Fruit fly (Drosophila melanogaster): ENCODE results near the gene CG11563.

Gene CG11563

dm6 chr3R:31744044-31744652 lies 7.3 kb downstream of the CG11563 start, which contains the start of gene CG1896 (continued):
- TF ChIP-seq gce (GFP tag; IDR thresholded peaks at IDR 0.05): 0 out of 3 replicates have a peak, but pooled peaks have one; percentile 21
- TF ChIP-seq CG4820 (GFP tag; optimal IDR thresholded peaks at IDR 0.05): peak; percentile 5
- TF ChIP-seq C15 (GFP tag; IDR thresholded peaks at IDR 0.05): no peak
- peak; percentile 50 for TF ChIP-seq CG2120 (GFP tag; optimal IDR thresholded peaks at IDR 0.05)
- 0 out of 2 replicates have a peak, but pooled peaks have one; percentile 14 for TF ChIP-seq bbx (GFP tag; IDR thresholded peaks at IDR 0.05; ENCODE audit: partially characterized antibody)
- no peak for TF ChIP-seq sna (GFP tag; IDR thresholded peaks at IDR 0.05; ENCODE audit: partially characterized antibody)
- TF ChIP-seq ttk (GFP tag; IDR thresholded peaks at IDR 0.05): peak; percentile 78; the same call in 1 of the 2 replicates
- TF ChIP-seq bcd (GFP tag; optimal IDR thresholded peaks at IDR 0.05): peak; percentile 7
- TF ChIP-seq CG12104 (GFP tag; optimal IDR thresholded peaks at IDR 0.05): peak; percentile 25
- TF ChIP-seq CG14050 (GFP tag; IDR thresholded peaks at IDR 0.05): 0 out of 3 replicates have a peak, but pooled peaks have one; percentile 24
- peak; percentile 47; the same call in 1 of the 2 replicates for TF ChIP-seq ap (GFP tag; IDR thresholded peaks at IDR 0.05)
- TF ChIP-seq mam (GFP tag; optimal IDR thresholded peaks at IDR 0.05): peak; percentile 8
- TF ChIP-seq Xbp1 (GFP tag; optimal IDR thresholded peaks at IDR 0.05): peak; percentile 43
- TF ChIP-seq Fer1 (GFP tag; optimal IDR thresholded peaks at IDR 0.05): peak; percentile 50
- TF ChIP-seq so (GFP tag; IDR thresholded peaks at IDR 0.05): peak; percentile 69; the same call in 2 of the 3 replicates
- peak; percentile 66 for TF ChIP-seq Xrp1 (GFP tag; IDR thresholded peaks at IDR 0.05)
- peak; percentile 65; the same call in 2 of the 3 replicates for TF ChIP-seq Optix (GFP tag; IDR thresholded peaks at IDR 0.05)
- 0 out of 2 replicates have a peak, but pooled peaks have one; percentile 16 for TF ChIP-seq onecut (GFP tag; IDR thresholded peaks at IDR 0.05)
- TF ChIP-seq ranshi (GFP tag; IDR thresholded peaks at IDR 0.05): peak; percentile 48
- TF ChIP-seq esg (GFP tag; conservative IDR thresholded peaks at IDR 0.05): 0 out of 2 replicates have a peak, but pooled peaks have one; percentile 15
- peak; percentile 23 for TF ChIP-seq Ssrp (tag; optimal IDR thresholded peaks at IDR 0.05)
- TF ChIP-seq CG32532 (GFP tag; IDR thresholded peaks at IDR 0.05): peak; percentile 41; the same call in 1 of the 2 replicates
- peak; percentile 30 for TF ChIP-seq CG6254 (GFP tag; optimal IDR thresholded peaks at IDR 0.05)
- peak; percentile 93 for TF ChIP-seq wek (GFP tag; optimal IDR thresholded peaks at IDR 0.05)
- peak; percentile 24; the same call in 1 of the 2 replicates for TF ChIP-seq Taf1 (GFP tag; IDR thresholded peaks at IDR 0.05)
- no peak for TF ChIP-seq CG16813 (GFP tag; IDR thresholded peaks at IDR 0.05; ENCODE audit: partially characterized antibody)
- peak; percentile 50 for TF ChIP-seq Rfx (GFP tag; IDR thresholded peaks at IDR 0.05)
- peak; percentile 36 for TF ChIP-seq CG13296 (GFP tag; optimal IDR thresholded peaks at IDR 0.05)
- peak; percentile 50 for TF ChIP-seq CG17829 (tag; optimal IDR thresholded peaks at IDR 0.05)
- TF ChIP-seq luna (GFP tag; optimal IDR thresholded peaks at IDR 0.05): no peak
- TF ChIP-seq CG8924 (tag; optimal IDR thresholded peaks at IDR 0.05): peak; percentile 60
- TF ChIP-seq vvl (GFP tag; IDR thresholded peaks at IDR 0.05): peak; percentile 70
- peak; percentile 4 for TF ChIP-seq CTCF (GFP tag; optimal IDR thresholded peaks at IDR 0.05)
- no peak for TF ChIP-seq CG4360 (GFP tag; IDR thresholded peaks at IDR 0.05)
- TF ChIP-seq Med (GFP tag): peak; percentile 72
- peak; percentile 48 for TF ChIP-seq CG18262 (tag; optimal IDR thresholded peaks at IDR 0.05)
- TF ChIP-seq pzg (GFP tag; optimal IDR thresholded peaks at IDR 0.05): peak; percentile 17
- TF ChIP-seq CG34422 (GFP tag; IDR thresholded peaks at IDR 0.05): peak; percentile 42; the same call in 1 of the 3 replicates
- peak; percentile 71; the same call in 2 of the 3 replicates for TF ChIP-seq zfh1 (GFP tag; IDR thresholded peaks at IDR 0.05)
- peak; percentile 48 for TF ChIP-seq CG15514 (GFP tag; optimal IDR thresholded peaks at IDR 0.05)
- peak; percentile 31 for TF ChIP-seq CG34376 (GFP tag; optimal IDR thresholded peaks at IDR 0.05)
- TF ChIP-seq CG9727 (GFP tag; optimal IDR thresholded peaks at IDR 0.05): peak; percentile 55
- TF ChIP-seq trem (tag; optimal IDR thresholded peaks at IDR 0.05): peak; percentile 34
- peak; percentile 39 for TF ChIP-seq CG1233 (GFP tag; optimal IDR thresholded peaks at IDR 0.05)
- TF ChIP-seq CG2116 (GFP tag; optimal IDR thresholded peaks at IDR 0.05): peak; percentile 12
- TF ChIP-seq oc (tag; optimal IDR thresholded peaks at IDR 0.05): peak; percentile 1
- no peak for TF ChIP-seq HLHmδ (GFP tag; optimal IDR thresholded peaks at IDR 0.05)
- TF ChIP-seq CG17361 (GFP tag; IDR thresholded peaks at IDR 0.05): peak; percentile 40; the same call in 1 of the 3 replicates
- peak; percentile 5 for TF ChIP-seq CG9437 (GFP tag; optimal IDR thresholded peaks at IDR 0.05)
- peak; percentile 23 for TF ChIP-seq CG18764 (GFP tag; optimal IDR thresholded peaks at IDR 0.05)
